Fruit fly (Drosophila melanogaster): Measurements from ENCODE around the gene Cp15.

Cp15 gene

DNA sequence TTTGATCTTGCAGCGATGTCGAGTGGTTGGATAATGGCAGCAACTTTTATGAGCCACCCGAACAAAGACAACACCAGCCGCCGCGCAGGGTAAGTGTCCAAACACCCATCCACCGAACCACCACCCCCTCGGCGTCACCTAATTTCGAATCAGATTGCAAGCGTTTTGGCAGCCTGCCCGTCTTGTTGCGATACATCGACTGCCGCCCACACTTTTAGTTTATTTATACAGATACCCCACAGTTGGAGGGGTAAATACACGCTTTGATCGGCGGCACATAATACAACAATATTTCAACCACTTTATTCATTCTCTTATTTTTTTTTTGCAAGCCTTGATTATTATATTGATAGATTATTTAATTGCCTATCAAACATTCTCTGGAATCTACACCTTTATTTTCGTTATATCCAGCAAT lies 34.8 kb downstream of the Cp15 start (continued):
- peak; percentile 45; the same call in 1 of the 2 replicates for TF ChIP-seq sisA (GFP tag; IDR thresholded peaks at IDR 0.05)
- no peak for TF ChIP-seq Poxn (GFP tag; IDR thresholded peaks at IDR 0.05)
- no peak for TF ChIP-seq crc (GFP tag; optimal IDR thresholded peaks at IDR 0.05)
- TF ChIP-seq CG9817 (tag; optimal IDR thresholded peaks at IDR 0.05) = peak; percentile 45
- TF ChIP-seq ham (GFP tag; IDR thresholded peaks at IDR 0.05) = no peak
- no peak for TF ChIP-seq CG6791 (GFP tag; IDR thresholded peaks at IDR 0.05; ENCODE audit: partially characterized antibody)
- peak; percentile 14 for TF ChIP-seq Chrac-16 (GFP tag; optimal IDR thresholded peaks at IDR 0.05)
- 0 out of 4 replicates have a peak, but pooled peaks have one; percentile 46 for TF ChIP-seq Dll (GFP tag; IDR thresholded peaks at IDR 0.05; ENCODE audit: partially characterized antibody)
- 0 out of 3 replicates have a peak, but pooled peaks have one; percentile 32 for TF ChIP-seq Dbx (GFP tag; IDR thresholded peaks at IDR 0.05)
- peak; percentile 47 for TF ChIP-seq CG18619 (GFP tag; optimal IDR thresholded peaks at IDR 0.05)
- TF ChIP-seq CG2129 (GFP tag; IDR thresholded peaks at IDR 0.05; ENCODE audit: partially characterized antibody) = no peak
- TF ChIP-seq Atf6 (GFP tag; IDR thresholded peaks at IDR 0.05) = peak; percentile 65; the same call in 1 of the 2 replicates
- TF ChIP-seq CG10366 (GFP tag; IDR thresholded peaks at IDR 0.05) = peak; percentile 59
- TF ChIP-seq dimm (GFP tag; IDR thresholded peaks at IDR 0.05) = no peak
- TF ChIP-seq tgo (GFP tag; IDR thresholded peaks at IDR 0.05) = peak; percentile 36; the same call in 1 of the 3 replicates
- TF ChIP-seq phol (tag; optimal IDR thresholded peaks at IDR 0.05) = peak; percentile 4
- TF ChIP-seq CG7963 (GFP tag; IDR thresholded peaks at IDR 0.05; ENCODE audit: partially characterized antibody) = no peak
- TF ChIP-seq CG3281 (GFP tag; optimal IDR thresholded peaks at IDR 0.05) = no peak
- TF ChIP-seq gsb-n (tag; optimal IDR thresholded peaks at IDR 0.05) = no peak
- TF ChIP-seq vvl (GFP tag; IDR thresholded peaks at IDR 0.05) = peak; percentile 75
- TF ChIP-seq Ssrp (tag; optimal IDR thresholded peaks at IDR 0.05) = peak; percentile 46
- TF ChIP-seq Gug (GFP tag; IDR thresholded peaks at IDR 0.05) = peak; percentile 19; the same call in 1 of the 4 replicates
- TF ChIP-seq CG13424 (tag; optimal IDR thresholded peaks at IDR 0.05) = peak; percentile 49
- no peak for TF ChIP-seq al (GFP tag; IDR thresholded peaks at IDR 0.05)
- TF ChIP-seq ci (GFP tag; IDR thresholded peaks at IDR 0.05) = peak; percentile 66; the same call in 2 of the 3 replicates
- peak; percentile 23 for TF ChIP-seq grau (tag; optimal IDR thresholded peaks at IDR 0.05)
- TF ChIP-seq ap (GFP tag; IDR thresholded peaks at IDR 0.05) = peak; percentile 38; the same call in 1 of the 2 replicates
- peak; percentile 59 for TF ChIP-seq CG6689 (GFP tag; IDR thresholded peaks at IDR 0.05)
- TF ChIP-seq CG13624 (GFP tag; optimal IDR thresholded peaks at IDR 0.05) = no peak
- peak; percentile 38 for TF ChIP-seq CG12659 (GFP tag; optimal IDR thresholded peaks at IDR 0.05)
- peak; percentile 43; the same call in 2 of the 3 replicates for TF ChIP-seq Aef1 (GFP tag; IDR thresholded peaks at IDR 0.05)
- peak; percentile 32; the same call in 2 of the 3 replicates for TF ChIP-seq B-H1 (GFP tag; IDR thresholded peaks at IDR 0.05)
- TF ChIP-seq maf-S (GFP tag; optimal IDR thresholded peaks at IDR 0.05) = no peak
- TF ChIP-seq mam (GFP tag; optimal IDR thresholded peaks at IDR 0.05) = no peak
- peak; percentile 23 for TF ChIP-seq Bdp1 (GFP tag; optimal IDR thresholded peaks at IDR 0.05)
- TF ChIP-seq CG15269 (tag; optimal IDR thresholded peaks at IDR 0.05) = peak; percentile 53
- peak; percentile 32 for TF ChIP-seq Blimp-1 (GFP tag; optimal IDR thresholded peaks at IDR 0.05)
- peak; percentile 0 for TF ChIP-seq fd96Cb (tag; optimal IDR thresholded peaks at IDR 0.05)
- TF ChIP-seq Sox102F (GFP tag; optimal IDR thresholded peaks at IDR 0.05) = peak; percentile 60
- TF ChIP-seq Adf1 (GFP tag; IDR thresholded peaks at IDR 0.05) = 0 out of 2 replicates have a peak, but pooled peaks have one; percentile 18
- TF ChIP-seq jumu (GFP tag; optimal IDR thresholded peaks at IDR 0.05) = peak; percentile 6
- no peak for TF ChIP-seq nerfin-1 (tag; optimal IDR thresholded peaks at IDR 0.05)
- no peak for TF ChIP-seq CG15479 (GFP tag; optimal IDR thresholded peaks at IDR 0.05)
- peak; percentile 91 for TF ChIP-seq tna (GFP tag; IDR thresholded peaks at IDR 0.05; ENCODE audit: partially characterized antibody)
- no peak for TF ChIP-seq CG8924 (tag; optimal IDR thresholded peaks at IDR 0.05)
- no peak for TF ChIP-seq Doc2 (GFP tag; IDR thresholded peaks at IDR 0.05)
- peak; percentile 41; the same call in 1 of the 2 replicates for TF ChIP-seq NFAT (GFP tag; IDR thresholded peaks at IDR 0.05)
- TF ChIP-seq CG12155 (GFP tag; optimal IDR thresholded peaks at IDR 0.05) = peak; percentile 49
- peak; percentile 12 for TF ChIP-seq az2 (GFP tag; optimal IDR thresholded peaks at IDR 0.05)
- TF ChIP-seq stc (GFP tag; IDR thresholded peaks at IDR 0.05) = peak; percentile 67; the same call in 1 of the 2 replicates

All from whole organism, embryonic.